Worm (Caenorhabditis elegans) whole organism, late embryonic: Measurements from ENCODE around the gene daf-18.

Experiments used
- T23F11.4 ChIP-seq: fragments of 200-800 bp; sonication (Bioruptor generic); optimal IDR thresholded peaks from 2 replicates; lab custom pipeline; 2018; ENCODE audit warnings: mild to moderate bottlenecking, missing genetic modification characterization, missing compliant biosample characterization
- ceh-9 ChIP-seq: sonication (generic microtip); optimal IDR thresholded peaks from 2 replicates; lab custom pipeline; 2016; ENCODE audit warnings: mild to moderate bottlenecking, missing genetic modification characterization, inconsistent platforms, missing compliant biosample characterization
- dmd-4 ChIP-seq: sonication (generic microtip); optimal IDR thresholded peaks from 2 replicates; lab custom pipeline; 2016; ENCODE audit warnings: borderline replicate concordance, missing genetic modification characterization, missing compliant biosample characterization
- dve-1 ChIP-seq: sonication (generic microtip); optimal IDR thresholded peaks from 2 replicates; lab custom pipeline; 2017; ENCODE audit warnings: antibody characterized with exemption, mild to moderate bottlenecking, missing genetic modification characterization, missing compliant biosample characterization
- eyg-1 ChIP-seq: sonication (generic microtip); optimal IDR thresholded peaks from 2 replicates; lab custom pipeline; 2016; ENCODE audit warnings: missing genotype, missing genetic modification characterization, missing compliant biosample characterization
- fkh-10 ChIP-seq: fragments of 150-350 bp; optimal IDR thresholded peaks from 2 replicates; lab custom pipeline; 2014; ENCODE audit warnings: missing biosample characterization, missing genetic modification reagents, missing genetic modification characterization
- lin-11 ChIP-seq: fragments of 200-800 bp; sonication (Bioruptor generic); optimal IDR thresholded peaks from 2 replicates; lab custom pipeline; 2018; ENCODE audit warnings: mild to moderate bottlenecking, missing genetic modification characterization, missing compliant biosample characterization
- madf-2 ChIP-seq: sonication (generic microtip); optimal IDR thresholded peaks from 2 replicates; lab custom pipeline; 2017; ENCODE audit warnings: missing genetic modification characterization, missing compliant biosample characterization
- nfya-1 ChIP-seq: sonication (generic microtip); optimal IDR thresholded peaks from 2 replicates; lab custom pipeline; 2017; ENCODE audit warnings: missing genetic modification characterization, mild to moderate bottlenecking, missing compliant biosample characterization, antibody characterized with exemption, moderate library complexity
- sox-4 ChIP-seq: sonication (generic microtip); optimal IDR thresholded peaks from 2 replicates; lab custom pipeline; 2017; ENCODE audit warnings: mild to moderate bottlenecking, missing genetic modification characterization, inconsistent platforms, missing compliant biosample characterization
- unc-3 ChIP-seq, 2 experiments: fragments of 200-800 bp in 1 of 2; sonication (Bioruptor generic) in 1 of 2; sonication (generic microtip) in 1 of 2; conservative IDR thresholded peaks in 1 of 2; optimal IDR thresholded peaks in 1 of 2; 2 replicates each; pipeline versions ENCODE4 v1.3.6 to Lab custom; 2016 to 2022; ENCODE audit warnings: missing compliant biosample characterization in 2 of 2, missing genetic modification characterization in 2 of 2, missing genetic modification reagents in 1 of 2
- unc-55 ChIP-seq: sonication (generic microtip); optimal IDR thresholded peaks from 2 replicates; lab custom pipeline; 2017; ENCODE audit warnings: missing biosample characterization, missing genetic modification reagents, missing genetic modification characterization

DNA sequence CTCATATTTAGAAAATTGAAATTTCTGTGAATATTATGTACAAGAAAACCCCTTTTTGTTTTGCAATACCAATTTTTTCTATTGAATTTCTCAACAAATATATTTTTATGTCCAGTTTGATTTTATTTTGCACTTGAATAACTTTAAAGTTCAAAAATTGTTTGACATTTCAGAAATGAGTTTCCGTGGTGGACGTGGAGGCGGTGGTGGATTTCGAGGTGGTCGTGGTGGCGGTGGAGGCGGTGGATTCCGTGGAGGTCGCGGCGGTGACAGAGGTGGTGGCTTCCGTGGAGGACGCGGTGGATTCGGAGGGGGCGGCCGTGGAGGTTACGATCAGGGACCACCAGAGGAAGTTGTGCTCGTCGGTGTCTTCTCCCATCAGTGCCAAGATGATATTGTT, 1.0 kb upstream of the daf-18 start, which contains the start of gene garr-1:
- no peak for TF ChIP-seq dmd-4 (tag; lab: Kevin White, UChicago)
- TF ChIP-seq unc-55: no peak
- no peak for TF ChIP-seq T23F11.4
- no peak for TF ChIP-seq dve-1 (tag; lab: Kevin White, UChicago)
- no peak for TF ChIP-seq sox-4 (tag; lab: Kevin White, UChicago)
- TF ChIP-seq fkh-10 (GFP tag; lab: Kevin White, UChicago): no peak
- TF ChIP-seq ceh-9: no peak
- no peak for TF ChIP-seq nfya-1 (tag; lab: Kevin White, UChicago)
- no peak for TF ChIP-seq madf-2 (tag; lab: Kevin White, UChicago)
- TF ChIP-seq eyg-1: no peak
- TF ChIP-seq unc-3 (GFP tag; conservative IDR thresholded peaks at IDR 0.05; lab: Robert Waterston, UW): no peak
- no peak for TF ChIP-seq unc-3 (tag; optimal IDR thresholded peaks at IDR 0.05; lab: Kevin White, UChicago)
- no peak for TF ChIP-seq lin-11 (tag; lab: Kevin White, UChicago)
